Worm (Caenorhabditis elegans) whole organism, young adult: ENCODE data around the gene ttyh-1.

ENCODE experiments used
- B0336.3 ChIP-seq: fragments of 200-800 bp; sonication (Bioruptor generic); IDR thresholded peaks from 2 replicates; pipeline ENCODE4 v1.3.6; 2022; ENCODE audit warnings: missing genetic modification characterization, missing compliant biosample characterization
- C17E4.6 ChIP-seq: fragments of 200-800 bp; sonication (Bioruptor generic); IDR thresholded peaks from 2 replicates; pipeline ENCODE4 v1.3.6; 2022; ENCODE audit warnings: missing genetic modification reagents, missing genetic modification characterization, missing compliant biosample characterization
- F10E7.11 ChIP-seq: sonication (generic microtip); optimal IDR thresholded peaks from 2 replicates; lab custom pipeline; 2017; ENCODE audit warnings: mild to moderate bottlenecking, missing genetic modification characterization, moderate library complexity, missing compliant biosample characterization
- F33H1.4 ChIP-seq: fragments of 200-800 bp; sonication (Bioruptor generic); IDR thresholded peaks from 2 replicates; pipeline ENCODE4 v1.3.6; 2022; ENCODE audit warnings: missing genetic modification reagents, missing genetic modification characterization, missing compliant biosample characterization
- F49E8.2 ChIP-seq: sonication (generic microtip); optimal IDR thresholded peaks from 3 replicates; lab custom pipeline; 2017; ENCODE audit warnings: missing genetic modification characterization, mild to moderate bottlenecking, missing compliant biosample characterization, antibody characterized with exemption, moderate library complexity; ENCODE audit not compliant: insufficient read depth
- F55B11.4 ChIP-seq: sonication (generic microtip); optimal IDR thresholded peaks from 2 replicates; lab custom pipeline; 2016; ENCODE audit warnings: missing compliant biosample characterization, missing genetic modification characterization, borderline replicate concordance; ENCODE audit not compliant: insufficient read depth
- K12H6.12 ChIP-seq: fragments of 200-800 bp; sonication (Bioruptor generic); optimal IDR thresholded peaks from 2 replicates; lab custom pipeline; 2018; ENCODE audit warnings: mild to moderate bottlenecking, missing genetic modification characterization, missing compliant biosample characterization
- T07F8.4 ChIP-seq: sonication (generic microtip); optimal IDR thresholded peaks from 2 replicates; lab custom pipeline; 2016; ENCODE audit warnings: mild to moderate bottlenecking, missing genetic modification characterization, moderate library complexity, missing compliant biosample characterization
- T26A5.8 ChIP-seq: sonication (generic microtip); optimal IDR thresholded peaks from 2 replicates; lab custom pipeline; 2016; ENCODE audit warnings: missing genetic modification characterization, missing compliant biosample characterization
- Y53F4B.3 ChIP-seq: fragments of 200-800 bp; sonication (Bioruptor generic); IDR thresholded peaks from 2 replicates; pipeline ENCODE4 v1.3.6; 2022; ENCODE audit warnings: missing genetic modification reagents, missing genetic modification characterization, missing compliant biosample characterization
- Y53G8AR.9 ChIP-seq: fragments of 200-800 bp; sonication (Bioruptor generic); conservative IDR thresholded peaks from 2 replicates; pipeline ENCODE4 v1.3.6; 2022; ENCODE audit warnings: missing genetic modification reagents, missing genetic modification characterization, missing compliant biosample characterization
- Y67H2A.10 ChIP-seq: fragments of 200-800 bp; sonication (Bioruptor generic); conservative IDR thresholded peaks from 2 replicates; pipeline ENCODE4 v1.3.6; 2022; ENCODE audit warnings: missing genetic modification reagents, missing genetic modification characterization, missing compliant biosample characterization
- Y79H2A.3 ChIP-seq: fragments of 200-800 bp; sonication (Bioruptor generic); conservative IDR thresholded peaks from 2 replicates; pipeline ENCODE4 v1.3.6; 2022; ENCODE audit warnings: missing genetic modification reagents, missing genetic modification characterization, missing compliant biosample characterization
- akir-1 ChIP-seq: fragments of 200-800 bp; sonication (Bioruptor generic); optimal IDR thresholded peaks from 2 replicates; lab custom pipeline; 2018; ENCODE audit warnings: mild to moderate bottlenecking, missing genetic modification characterization, moderate library complexity, missing compliant biosample characterization
- attf-5 ChIP-seq: fragments of 200-800 bp; sonication (Bioruptor generic); optimal IDR thresholded peaks from 2 replicates; lab custom pipeline; 2018; ENCODE audit warnings: mild to moderate bottlenecking, missing genetic modification characterization, missing compliant biosample characterization
- bed-1 ChIP-seq: fragments of 200-800 bp; sonication (Bioruptor generic); IDR thresholded peaks from 2 replicates; pipeline ENCODE4 v1.3.6; 2022; ENCODE audit warnings: missing genetic modification reagents, missing genetic modification characterization, missing compliant biosample characterization
- ccch-3 ChIP-seq: fragments of 200-800 bp; sonication (Bioruptor generic); optimal IDR thresholded peaks from 2 replicates; lab custom pipeline; 2018; ENCODE audit warnings: mild to moderate bottlenecking, missing genetic modification characterization, missing compliant biosample characterization
- ceh-100 ChIP-seq: fragments of 200-800 bp; sonication (Bioruptor generic); IDR thresholded peaks from 2 replicates; pipeline ENCODE4 v1.3.6; 2022; ENCODE audit warnings: missing genetic modification reagents, missing genetic modification characterization, missing compliant biosample characterization
- ceh-58 ChIP-seq: fragments of 200-800 bp; sonication (Bioruptor generic); IDR thresholded peaks from 2 replicates; pipeline ENCODE4 v1.3.6; 2022; ENCODE audit warnings: missing genetic modification characterization, missing compliant biosample characterization
- ceh-91 ChIP-seq: fragments of 200-800 bp; sonication (Bioruptor generic); IDR thresholded peaks from 2 replicates; pipeline ENCODE4 v1.3.6; 2022; ENCODE audit warnings: missing genetic modification reagents, missing genetic modification characterization, missing compliant biosample characterization
- chd-7 ChIP-seq: sonication (generic microtip); optimal IDR thresholded peaks from 2 replicates; lab custom pipeline; 2016; ENCODE audit warnings: mild to moderate bottlenecking, missing genetic modification characterization, moderate library complexity, missing compliant biosample characterization
- dox-1 ChIP-seq: fragments of 200-800 bp; sonication (Bioruptor generic); IDR thresholded peaks from 2 replicates; pipeline ENCODE4 v1.3.6; 2022; ENCODE audit warnings: missing genetic modification reagents, missing genetic modification characterization, missing compliant biosample characterization
- dpff-1 ChIP-seq: sonication (generic microtip); optimal IDR thresholded peaks from 2 replicates; lab custom pipeline; 2017; ENCODE audit warnings: mild to moderate bottlenecking, missing genetic modification characterization, missing compliant biosample characterization
- efl-1 ChIP-seq: fragments of 150-350 bp; optimal IDR thresholded peaks from 2 replicates; lab custom pipeline; 2014; ENCODE audit warnings: missing biosample characterization, missing genetic modification reagents, missing genetic modification characterization
- gei-17 ChIP-seq: fragments of 200-800 bp; sonication (Bioruptor generic); optimal IDR thresholded peaks from 2 replicates; lab custom pipeline; 2018; ENCODE audit warnings: mild to moderate bottlenecking, missing genetic modification characterization, missing compliant biosample characterization
- hlh-12 ChIP-seq: sonication (generic microtip); optimal IDR thresholded peaks from 2 replicates; lab custom pipeline; 2016; ENCODE audit warnings: missing genetic modification characterization, missing compliant biosample characterization
- hmg-1.2 ChIP-seq: fragments of 200-800 bp; sonication (Bioruptor generic); IDR thresholded peaks from 2 replicates; pipeline ENCODE4 v1.3.6; 2022; ENCODE audit warnings: missing genetic modification reagents, missing genetic modification characterization, missing compliant biosample characterization
- hmg-20 ChIP-seq: fragments of 200-800 bp; sonication (Bioruptor generic); IDR thresholded peaks from 2 replicates; pipeline ENCODE4 v1.3.6; 2022; ENCODE audit warnings: missing genetic modification reagents, missing genetic modification characterization, missing compliant biosample characterization
- hrde-1 ChIP-seq: sonication (generic microtip); optimal IDR thresholded peaks from 2 replicates; lab custom pipeline; 2016; ENCODE audit warnings: missing genetic modification characterization, mild to moderate bottlenecking, missing compliant biosample characterization, moderate library complexity, missing genotype, missing genetic modification reagents, borderline replicate concordance
- lag-1 ChIP-seq: fragments of 200-800 bp; sonication (Bioruptor generic); IDR thresholded peaks from 2 replicates; pipeline ENCODE4 v1.3.6; 2022; ENCODE audit warnings: missing genetic modification reagents, missing genetic modification characterization, missing compliant biosample characterization
- let-526 ChIP-seq: fragments of 200-800 bp; sonication (Bioruptor generic); IDR thresholded peaks from 2 replicates; pipeline ENCODE4 v1.3.6; 2022; ENCODE audit warnings: missing genetic modification reagents, missing genetic modification characterization, missing compliant biosample characterization
- let-607 ChIP-seq, 2 experiments: fragments of 200-800 bp in 1 of 2; sonication (Bioruptor generic) in 1 of 2; sonication (generic microtip) in 1 of 2; optimal IDR thresholded peaks; 2 replicates each; lab custom pipeline; 2016 to 2018; ENCODE audit warnings: mild to moderate bottlenecking in 2 of 2, missing compliant biosample characterization in 2 of 2, missing genetic modification characterization in 2 of 2, moderate library complexity in 2 of 2, missing genotype in 1 of 2
- lin-35 ChIP-seq, 3 experiments: fragments of 150-350 bp in 2 of 3; sonication (generic microtip) in 1 of 3; optimal IDR thresholded peaks; 2 replicates each; lab custom pipeline; 2014 to 2018; ENCODE audit warnings: missing biosample characterization in 3 of 3, missing genetic modification characterization in 3 of 3, missing genetic modification reagents in 3 of 3
- madf-6 ChIP-seq: fragments of 200-800 bp; sonication (Bioruptor generic); IDR thresholded peaks from 2 replicates; pipeline ENCODE4 v1.3.6; 2022; ENCODE audit warnings: missing genetic modification reagents, missing genetic modification characterization, missing compliant biosample characterization
- nfyb-1 ChIP-seq: fragments of 200-800 bp; sonication (Bioruptor generic); IDR thresholded peaks from 2 replicates; pipeline ENCODE4 v1.3.6; 2022; ENCODE audit warnings: missing genetic modification reagents, missing genetic modification characterization, missing compliant biosample characterization
- nhr-80 ChIP-seq: sonication (generic microtip); optimal IDR thresholded peaks from 2 replicates; lab custom pipeline; 2016; ENCODE audit warnings: missing genetic modification characterization, missing compliant biosample characterization
- sdz-38 ChIP-seq: sonication (generic microtip); optimal IDR thresholded peaks from 2 replicates; lab custom pipeline; 2016; ENCODE audit warnings: missing genotype, missing genetic modification characterization, missing compliant biosample characterization
- snpc-4 ChIP-seq, 5 experiments: fragments of 150-350 bp in 1 of 5; sonication (generic microtip) in 4 of 5; optimal IDR thresholded peaks; 2 replicates each; lab custom pipeline; 2014 to 2018; ENCODE audit warnings: missing genetic modification characterization in 5 of 5, missing biosample characterization in 3 of 5, antibody characterized with exemption in 2 of 5, mild to moderate bottlenecking in 2 of 5, missing compliant biosample characterization in 2 of 5, missing genotype in 2 of 5, moderate library complexity in 2 of 5, missing genetic modification reagents in 1 of 5
- xnd-1 ChIP-seq: sonication (generic microtip); optimal IDR thresholded peaks from 2 replicates; lab custom pipeline; 2016; ENCODE audit warnings: missing genotype, missing genetic modification reagents, missing genetic modification characterization, missing compliant biosample characterization
- zim-3 ChIP-seq: sonication (generic microtip); optimal IDR thresholded peaks from 2 replicates; lab custom pipeline; 2017; ENCODE audit warnings: mild to moderate bottlenecking, missing genetic modification characterization, moderate library complexity, missing compliant biosample characterization
- ztf-28 ChIP-seq: fragments of 200-800 bp; sonication (Bioruptor generic); IDR thresholded peaks from 2 replicates; pipeline ENCODE4 v1.3.6; 2022; ENCODE audit warnings: missing genetic modification reagents, missing genetic modification characterization, missing compliant biosample characterization

Gene ttyh-1

ce11 chrX:11329424-11329823 is 39.1 kb upstream of the ttyh-1 start, which contains the start of gene npr-9:
TSS of gene npr-9 (plus strand) at chrX:11329724.
- no peak for TF ChIP-seq Y79H2A.3
- no peak for TF ChIP-seq T26A5.8 (tag; lab: Kevin White, UChicago)
- no peak for TF ChIP-seq ztf-28 (GFP tag; lab: Robert Waterston, UW)
- no peak for TF ChIP-seq hmg-1.2 (GFP tag; lab: Robert Waterston, UW)
- TF ChIP-seq ceh-58 (GFP tag; lab: Robert Waterston, UW): no peak
- TF ChIP-seq madf-6 (GFP tag; lab: Robert Waterston, UW): no peak
- TF ChIP-seq chd-7 (tag; lab: Kevin White, UChicago): no peak
- TF ChIP-seq ceh-100 (GFP tag; lab: Robert Waterston, UW): no peak
- TF ChIP-seq lag-1 (GFP tag; lab: Robert Waterston, UW): no peak
- no peak for TF ChIP-seq Y53G8AR.9 (GFP tag; lab: Robert Waterston, UW)
- no peak for TF ChIP-seq T07F8.4
- no peak for TF ChIP-seq ceh-91 (GFP tag; lab: Robert Waterston, UW)
- TF ChIP-seq lin-35 (GFP tag; optimal IDR thresholded peaks at IDR 0.05; lab: Kevin White, UChicago): no peak
- TF ChIP-seq dpff-1: no peak
- no peak for TF ChIP-seq let-607 (tag; optimal IDR thresholded peaks at IDR 0.05; lab: Kevin White, UChicago)
- no peak for TF ChIP-seq akir-1 (GFP tag; lab: Kevin White, UChicago)
- no peak for TF ChIP-seq B0336.3 (GFP tag; lab: Robert Waterston, UW)
- TF ChIP-seq C17E4.6 (GFP tag; lab: Robert Waterston, UW): no peak
- TF ChIP-seq let-526 (GFP tag; lab: Robert Waterston, UW): no peak

ce11 chrX:11337095-11337494 is 31.4 kb upstream of the ttyh-1 start:
- no peak for TF ChIP-seq K12H6.12 (tag; lab: Kevin White, UChicago)
- no peak for TF ChIP-seq lin-35 (GFP tag; optimal IDR thresholded peaks at IDR 0.05; lab: Kevin White, UChicago)
- TF ChIP-seq snpc-4 (GFP tag; optimal IDR thresholded peaks at IDR 0.05; lab: Kevin White, UChicago): no peak
- TF ChIP-seq snpc-4 (tag; optimal IDR thresholded peaks at IDR 0.05; lab: Kevin White, UChicago): no peak
- no peak for TF ChIP-seq hrde-1 (tag; lab: Kevin White, UChicago)
- no peak for TF ChIP-seq efl-1
- TF ChIP-seq T26A5.8 (tag; lab: Kevin White, UChicago): no peak
- no peak for TF ChIP-seq Y67H2A.10

ce11 chrX:11337783-11338182 is 30.7 kb upstream of the ttyh-1 start, which contains the start of gene gcy-9:
TSS of gene gcy-9 (minus strand) at chrX:11337883.
- no peak for TF ChIP-seq bed-1 (GFP tag; lab: Robert Waterston, UW)
- TF ChIP-seq hmg-20 (GFP tag; lab: Robert Waterston, UW): no peak

ce11 chrX:11339375-11339924 is 29.1 kb upstream of the ttyh-1 start, which contains the start of gene aco-1:
TSS of gene aco-1 (plus strand) at chrX:11339874.
- TF ChIP-seq sdz-38: no peak
- no peak for TF ChIP-seq hlh-12 (tag; lab: Kevin White, UChicago)
- no peak for TF ChIP-seq efl-1
- TF ChIP-seq F49E8.2: no peak
- TF ChIP-seq Y53F4B.3: no peak
- no peak for TF ChIP-seq xnd-1 (tag; lab: Kevin White, UChicago)
- peak; percentile 28 for TF ChIP-seq attf-5 (GFP tag; lab: Kevin White, UChicago)
- TF ChIP-seq K12H6.12 (tag; lab: Kevin White, UChicago): no peak
- TF ChIP-seq hmg-1.2 (GFP tag; lab: Robert Waterston, UW): peak; percentile 3; the same call in 1 of the 2 replicates
- TF ChIP-seq F55B11.4 (tag; lab: Kevin White, UChicago): no peak
- no peak for TF ChIP-seq zim-3 (tag; lab: Kevin White, UChicago)
- TF ChIP-seq let-607 (tag; optimal IDR thresholded peaks at IDR 0.05; lab: Kevin White, UChicago): peak in 1 of 2 experiments; percentile 33
- TF ChIP-seq dox-1 (GFP tag; lab: Robert Waterston, UW): 0 out of 2 replicates have a peak, but pooled peaks have one; percentile 35
- TF ChIP-seq nfyb-1 (GFP tag; lab: Robert Waterston, UW): 0 out of 2 replicates have a peak, but pooled peaks have one; percentile 41
- TF ChIP-seq ceh-91 (GFP tag; lab: Robert Waterston, UW): no peak
- no peak for TF ChIP-seq T07F8.4
- no peak for TF ChIP-seq Y53G8AR.9 (GFP tag; lab: Robert Waterston, UW)
- no peak for TF ChIP-seq snpc-4 (GFP tag; optimal IDR thresholded peaks at IDR 0.05; lab: Kevin White, UChicago)
- TF ChIP-seq snpc-4 (tag; optimal IDR thresholded peaks at IDR 0.05; lab: Kevin White, UChicago): peak in 1 of 4 experiments; percentile 29
- no peak for TF ChIP-seq F33H1.4
- peak; percentile 25 for TF ChIP-seq gei-17 (GFP tag; lab: Kevin White, UChicago)
- TF ChIP-seq ccch-3 (GFP tag; lab: Kevin White, UChicago): no peak
- TF ChIP-seq nhr-80: peak; percentile 72
- no peak for TF ChIP-seq F10E7.11
